Worm (Caenorhabditis elegans) whole organism, L2 larva: Measurements from ENCODE around the gene ida-1.

ENCODE experiments used
- C34F6.9 ChIP-seq: fragments of 150-350 bp; optimal IDR thresholded peaks from 2 replicates; lab custom pipeline; 2014; ENCODE audit warnings: missing biosample characterization, missing genetic modification characterization
- F13H6.1 ChIP-seq: sonication (generic microtip); optimal IDR thresholded peaks from 2 replicates; lab custom pipeline; 2016; ENCODE audit warnings: missing genetic modification characterization, missing compliant biosample characterization
- R02D3.7 ChIP-seq: fragments of 150-350 bp; optimal IDR thresholded peaks from 2 replicates; lab custom pipeline; 2014; ENCODE audit warnings: missing biosample characterization, missing genetic modification characterization
- ZK546.5 ChIP-seq: sonication (generic microtip); optimal IDR thresholded peaks from 2 replicates; lab custom pipeline; 2017; ENCODE audit warnings: missing biosample characterization, missing genetic modification characterization
- ama-1 ChIP-seq: fragments of 150-350 bp; optimal IDR thresholded peaks from 2 replicates; lab custom pipeline; 2018; ENCODE audit warnings: inconsistent platforms
- blmp-1 ChIP-seq: sonication (generic microtip); optimal IDR thresholded peaks from 2 replicates; lab custom pipeline; 2017; ENCODE audit warnings: missing genetic modification characterization, mild to moderate bottlenecking, missing compliant biosample characterization, antibody characterized with exemption, moderate library complexity; ENCODE audit not compliant: insufficient read depth
- ceh-82 ChIP-seq: fragments of 150-350 bp; optimal IDR thresholded peaks from 2 replicates; lab custom pipeline; 2014; ENCODE audit warnings: missing biosample characterization, missing genetic modification characterization
- crh-2 ChIP-seq: sonication (generic microtip); optimal IDR thresholded peaks from 2 replicates; lab custom pipeline; 2017; ENCODE audit warnings: missing biosample characterization, missing genetic modification characterization
- dmd-4 ChIP-seq: sonication (generic microtip); optimal IDR thresholded peaks from 2 replicates; lab custom pipeline; 2017; ENCODE audit warnings: missing biosample characterization, missing genetic modification characterization
- egl-27 ChIP-seq: sonication (generic microtip); optimal IDR thresholded peaks from 3 replicates; lab custom pipeline; 2017; ENCODE audit warnings: missing biosample characterization, missing genetic modification reagents, missing genetic modification characterization
- fos-1 ChIP-seq: fragments of 150-350 bp; optimal IDR thresholded peaks from 2 replicates; lab custom pipeline; 2014; ENCODE audit warnings: missing biosample characterization, missing genetic modification characterization
- gmeb-1 ChIP-seq: fragments of 150-350 bp; optimal IDR thresholded peaks from 2 replicates; lab custom pipeline; 2014; ENCODE audit warnings: missing biosample characterization, missing genetic modification characterization
- lin-11 ChIP-seq: fragments of 150-350 bp; sonication (generic microtip); optimal IDR thresholded peaks from 2 replicates; lab custom pipeline; 2014; ENCODE audit warnings: missing biosample characterization, missing genetic modification characterization, inconsistent platforms, mixed read lengths
- lin-13 ChIP-seq: fragments of 150-350 bp; optimal IDR thresholded peaks from 2 replicates; lab custom pipeline; 2014; ENCODE audit warnings: missing biosample characterization, missing genetic modification reagents, missing genetic modification characterization
- lin-39 ChIP-seq: fragments of 150-350 bp; optimal IDR thresholded peaks from 2 replicates; lab custom pipeline; 2014; ENCODE audit warnings: missing biosample characterization, missing genetic modification reagents, missing genetic modification characterization
- lsy-2 ChIP-seq, 2 experiments: fragments of 150-350 bp in 1 of 2; sonication (generic microtip) in 1 of 2; optimal IDR thresholded peaks; 2 replicates each; lab custom pipeline; 2014 to 2017; ENCODE audit warnings: missing biosample characterization in 2 of 2, missing genetic modification characterization in 2 of 2
- mab-5 ChIP-seq: fragments of 150-350 bp; optimal IDR thresholded peaks from 2 replicates; lab custom pipeline; 2014; ENCODE audit warnings: missing biosample characterization, missing genetic modification characterization
- mdl-1 ChIP-seq, 2 experiments: fragments of 150-350 bp in 1 of 2; sonication (generic microtip) in 1 of 2; optimal IDR thresholded peaks; 2 replicates each; lab custom pipeline; 2017; ENCODE audit warnings: missing biosample characterization in 2 of 2, missing genetic modification characterization in 2 of 2
- nhr-10 ChIP-seq: sonication (generic microtip); optimal IDR thresholded peaks from 2 replicates; lab custom pipeline; 2017; ENCODE audit warnings: missing biosample characterization, missing genetic modification characterization
- nhr-12 ChIP-seq: fragments of 150-350 bp; optimal IDR thresholded peaks from 2 replicates; lab custom pipeline; 2014; ENCODE audit warnings: missing biosample characterization, missing genetic modification characterization
- nhr-129 ChIP-seq: fragments of 150-350 bp; optimal IDR thresholded peaks from 2 replicates; lab custom pipeline; 2014; ENCODE audit warnings: missing biosample characterization, missing genetic modification characterization
- nhr-21 ChIP-seq: fragments of 150-350 bp; optimal IDR thresholded peaks from 2 replicates; lab custom pipeline; 2014; ENCODE audit warnings: missing biosample characterization, missing genetic modification characterization
- nhr-237 ChIP-seq: fragments of 150-350 bp; optimal IDR thresholded peaks from 2 replicates; lab custom pipeline; 2014; ENCODE audit warnings: missing biosample characterization, missing genetic modification characterization
- nhr-25 ChIP-seq: fragments of 150-350 bp; sonication (generic microtip); optimal IDR thresholded peaks from 3 replicates; lab custom pipeline; 2014; ENCODE audit warnings: missing biosample characterization, missing genetic modification characterization
- nhr-6 ChIP-seq: fragments of 150-350 bp; optimal IDR thresholded peaks from 2 replicates; lab custom pipeline; 2014; ENCODE audit warnings: missing biosample characterization, missing genetic modification characterization
- nhr-77 ChIP-seq: fragments of 150-350 bp; optimal IDR thresholded peaks from 2 replicates; lab custom pipeline; 2014; ENCODE audit warnings: missing biosample characterization, missing genetic modification characterization
- skn-1 ChIP-seq: sonication (generic microtip); optimal IDR thresholded peaks from 2 replicates; lab custom pipeline; 2017; ENCODE audit warnings: missing biosample characterization, missing genetic modification characterization
- sma-3 ChIP-seq: sonication (generic microtip); optimal IDR thresholded peaks from 2 replicates; lab custom pipeline; 2016; ENCODE audit warnings: missing genetic modification reagents, missing genetic modification characterization, missing compliant biosample characterization
- sma-9 ChIP-seq, 2 experiments: fragments of 150-350 bp in 1 of 2; sonication (generic microtip) in 1 of 2; optimal IDR thresholded peaks; 2 replicates each; lab custom pipeline; 2014 to 2016; ENCODE audit warnings: missing genetic modification characterization in 2 of 2, mild to moderate bottlenecking in 1 of 2, missing biosample characterization in 1 of 2, missing compliant biosample characterization in 1 of 2, missing genetic modification reagents in 1 of 2, moderate library complexity in 1 of 2
- snpc-4 ChIP-seq: fragments of 150-350 bp; optimal IDR thresholded peaks from 2 replicates; lab custom pipeline; 2014; ENCODE audit warnings: missing biosample characterization, missing genetic modification characterization
- unc-39 ChIP-seq: fragments of 150-350 bp; optimal IDR thresholded peaks from 2 replicates; lab custom pipeline; 2014; ENCODE audit warnings: missing biosample characterization, missing genetic modification characterization
- unc-55 ChIP-seq: fragments of 150-350 bp; sonication (generic microtip); optimal IDR thresholded peaks from 3 replicates; lab custom pipeline; 2014; ENCODE audit warnings: missing biosample characterization, missing genetic modification reagents, missing genetic modification characterization
- zag-1 ChIP-seq: fragments of 150-350 bp; optimal IDR thresholded peaks from 2 replicates; lab custom pipeline; 2014; ENCODE audit warnings: missing biosample characterization, missing genetic modification characterization
- ztf-4 ChIP-seq: fragments of 150-350 bp; optimal IDR thresholded peaks from 2 replicates; lab custom pipeline; 2014; ENCODE audit warnings: missing biosample characterization, missing genetic modification characterization

Gene ida-1

DNA sequence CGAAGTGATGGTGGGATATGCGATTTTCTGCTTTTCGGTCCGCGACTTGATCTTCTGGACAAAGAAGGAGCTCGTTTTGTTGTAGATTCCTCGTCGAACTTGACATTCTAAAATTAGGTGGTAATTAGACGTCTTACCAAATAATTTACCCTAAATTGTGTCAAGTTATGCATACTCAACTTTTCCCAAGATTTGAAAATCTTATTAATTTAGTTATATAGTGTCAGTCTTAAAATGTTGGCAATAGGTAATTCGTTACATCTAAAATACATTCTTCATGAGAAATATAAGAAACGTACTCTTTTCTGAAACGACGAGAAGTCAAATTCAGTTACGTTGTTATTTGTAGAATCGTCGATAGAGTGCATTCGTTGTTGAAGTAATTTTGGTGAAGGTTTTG is 47.8 kb upstream of the ida-1 start:
- TF ChIP-seq skn-1 (no peak), mab-5 (tag; lab: Kevin White, UChicago) (no peak), unc-55 (GFP tag; lab: Kevin White, UChicago) (no peak)

DNA sequence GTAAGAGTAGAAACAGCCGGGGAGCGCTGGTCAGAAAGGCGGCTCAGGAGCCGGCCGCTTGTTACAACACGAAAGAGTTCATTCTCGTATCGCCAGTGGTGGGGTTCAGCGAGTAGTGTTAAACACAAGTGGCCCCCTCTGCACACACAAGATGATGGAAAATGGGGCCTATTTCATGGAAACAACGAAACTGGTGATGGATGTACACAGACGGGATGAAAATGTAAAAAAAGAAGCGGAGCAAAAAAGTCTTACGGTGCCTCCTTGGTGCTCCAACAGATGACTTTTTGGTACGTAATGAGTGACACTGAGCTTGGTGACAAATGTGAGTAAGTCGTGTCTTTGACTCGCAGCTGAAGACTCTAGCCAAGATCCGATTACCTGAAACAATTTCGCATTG is 47.3 kb upstream of the ida-1 start:
- TF ChIP-seq mdl-1 (tag; optimal IDR thresholded peaks at IDR 0.05; lab: Kevin White, UChicago) = no peak
- TF ChIP-seq nhr-129 (tag; lab: Kevin White, UChicago) = peak; percentile 50

DNA sequence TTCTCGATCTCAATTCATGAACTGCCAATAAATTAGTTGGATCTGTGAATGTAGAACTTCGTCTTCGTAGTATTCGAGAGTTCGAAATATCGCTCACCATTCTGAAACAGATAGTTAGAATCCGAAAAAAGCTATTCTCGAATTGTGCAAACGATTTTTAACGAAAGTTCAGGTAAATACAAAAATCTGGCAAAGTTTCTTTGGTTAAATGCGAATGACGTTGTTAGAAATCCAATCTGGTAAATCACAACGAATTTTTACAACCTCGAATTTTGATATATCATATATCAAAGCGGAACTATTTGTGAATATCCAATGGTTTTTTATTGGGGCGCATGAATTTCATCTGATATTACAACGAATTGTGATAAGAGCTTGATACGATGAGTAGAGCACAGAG is 46.1 kb upstream of the ida-1 start, which contains the start of gene hpo-28:
hpo-28 (minus strand) TSS at position 101 of the 400 bp plus-strand sequence.
- TF ChIP-seq egl-27 (tag; lab: Kevin White, UChicago) (no peak), nhr-6 (tag; lab: Kevin White, UChicago) (no peak), crh-2 (tag; lab: Kevin White, UChicago) (no peak)

- TF ChIP-seq R02D3.7 (tag; lab: Kevin White, UChicago) (no peak), crh-2 (tag; lab: Kevin White, UChicago) (no peak), ztf-4 (tag; lab: Kevin White, UChicago) (no peak), lin-39 (tag; lab: Kevin White, UChicago) (no peak), nhr-10 (tag; lab: Kevin White, UChicago) (no peak), F13H6.1 (no peak), lsy-2 (tag; optimal IDR thresholded peaks at IDR 0.05; lab: Kevin White, UChicago) (no peak), nhr-21 (tag; lab: Kevin White, UChicago) (no peak), lin-11 (tag; lab: Kevin White, UChicago) (no peak), unc-55 (GFP tag; lab: Kevin White, UChicago) (no peak)
Observed at ce11 chrIII:5710045-5710444, 45.3 kb upstream of the ida-1 start, which contains the start of gene B0336.12. Gene B0336.12 (minus strand): TSS chrIII:5710145.

DNA sequence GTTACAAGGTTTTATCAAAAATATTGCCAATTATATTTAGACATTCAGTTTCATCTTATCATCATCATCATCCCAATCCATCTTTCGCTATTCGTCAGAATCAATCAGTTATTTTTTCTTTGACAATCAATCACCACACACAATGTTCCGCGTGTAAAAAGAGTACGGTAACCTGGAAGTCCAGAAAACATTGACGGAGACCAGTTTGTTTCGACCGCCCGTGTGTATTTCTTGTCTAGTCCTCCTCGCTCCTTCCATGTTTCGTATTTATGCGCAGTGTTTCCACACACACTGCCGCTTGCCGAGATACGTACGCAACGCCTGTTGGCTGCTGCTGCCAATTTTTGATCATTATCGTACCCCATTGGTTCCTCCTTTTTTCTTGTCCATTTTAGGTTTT is 44.7 kb upstream of the ida-1 start:
- peak; percentile 7 for TF ChIP-seq blmp-1 (tag; lab: Kevin White, UChicago)
- TF ChIP-seq ceh-82 (tag; lab: Kevin White, UChicago) = no peak
- TF ChIP-seq egl-27 (tag; lab: Kevin White, UChicago) = no peak
- peak; percentile 10 for TF ChIP-seq gmeb-1
- no peak for TF ChIP-seq mdl-1 (tag; optimal IDR thresholded peaks at IDR 0.05; lab: Kevin White, UChicago)
- TF ChIP-seq nhr-25 (tag; lab: Kevin White, UChicago) = no peak
- peak; percentile 5 for TF ChIP-seq lin-13
- no peak for TF ChIP-seq nhr-237 (tag; lab: Kevin White, UChicago)
- no peak for TF ChIP-seq lin-11 (tag; lab: Kevin White, UChicago)
- peak; percentile 43 for TF ChIP-seq sma-9 (GFP tag; optimal IDR thresholded peaks at IDR 0.05; lab: Kevin White, UChicago)
- TF ChIP-seq sma-9 (tag; optimal IDR thresholded peaks at IDR 0.05; lab: Kevin White, UChicago) = no peak
- TF ChIP-seq unc-39 (tag; lab: Kevin White, UChicago) = no peak
- peak; percentile 36 for TF ChIP-seq fos-1
- no peak for TF ChIP-seq dmd-4 (tag; lab: Kevin White, UChicago)
- TF ChIP-seq zag-1 = no peak
- no peak for TF ChIP-seq ama-1
- TF ChIP-seq unc-55 (GFP tag; lab: Kevin White, UChicago) = no peak
- no peak for TF ChIP-seq crh-2 (tag; lab: Kevin White, UChicago)
- TF ChIP-seq nhr-21 (tag; lab: Kevin White, UChicago) = peak; percentile 83
- TF ChIP-seq C34F6.9 (tag; lab: Kevin White, UChicago) = no peak
- peak; percentile 26 for TF ChIP-seq nhr-129 (tag; lab: Kevin White, UChicago)
- TF ChIP-seq nhr-12 (tag; lab: Kevin White, UChicago) = no peak
- peak; percentile 29 for TF ChIP-seq sma-3 (GFP tag; lab: Kevin White, UChicago)
- no peak for TF ChIP-seq ztf-4 (tag; lab: Kevin White, UChicago)
- TF ChIP-seq lsy-2 (tag; optimal IDR thresholded peaks at IDR 0.05; lab: Kevin White, UChicago) = peak in 1 of 2 experiments; percentile 81
- no peak for TF ChIP-seq ZK546.5
- no peak for TF ChIP-seq nhr-77 (tag; lab: Kevin White, UChicago)
- no peak for TF ChIP-seq snpc-4
